Worm (Caenorhabditis elegans) whole organism, midembryonic: Measurements from ENCODE around the gene M04D8.8.
"Not testable (repeated sequence)": the region's sequence is repeated elsewhere in the genome, so short reads cannot be mapped to it uniquely, and the experiment has no call there.

Experiments
- T22C8.4 ChIP-seq: fragments of 200-800 bp; sonication (Bioruptor generic); IDR thresholded peaks from 2 replicates; pipeline ENCODE4 v1.3.6; 2022; ENCODE audit warnings: missing genetic modification characterization, missing compliant biosample characterization
- cog-1 ChIP-seq: sonication (generic microtip); optimal IDR thresholded peaks from 2 replicates; lab custom pipeline; 2016; ENCODE audit warnings: missing genetic modification characterization, missing compliant biosample characterization
- flt-1 ChIP-seq: fragments of 200-800 bp; sonication (Bioruptor generic); IDR thresholded peaks from 2 replicates; pipeline ENCODE4 v1.3.6; 2022; ENCODE audit warnings: missing genetic modification characterization, missing compliant biosample characterization
- klf-2 ChIP-seq: fragments of 200-800 bp; sonication (Bioruptor generic); conservative IDR thresholded peaks from 2 replicates; pipeline ENCODE4 v1.3.6; 2022; ENCODE audit warnings: missing genetic modification reagents, missing genetic modification characterization, missing compliant biosample characterization
- med-1 ChIP-seq: sonication (generic microtip); optimal IDR thresholded peaks from 2 replicates; lab custom pipeline; 2017; ENCODE audit warnings: missing genetic modification characterization, mild to moderate bottlenecking, missing compliant biosample characterization, antibody characterized with exemption, missing genetic modification reagents; ENCODE audit not compliant: insufficient read depth
- ref-1 ChIP-seq: fragments of 200-800 bp; sonication (Bioruptor generic); conservative IDR thresholded peaks from 2 replicates; pipeline ENCODE4 v1.3.6; 2022; ENCODE audit warnings: missing genetic modification reagents, missing genetic modification characterization, missing compliant biosample characterization
- tab-1 ChIP-seq: fragments of 200-800 bp; sonication (Bioruptor generic); IDR thresholded peaks from 2 replicates; pipeline ENCODE4 v1.3.6; 2022; ENCODE audit warnings: missing genetic modification characterization, missing compliant biosample characterization
- ztf-23 ChIP-seq: fragments of 200-800 bp; sonication (Bioruptor generic); IDR thresholded peaks from 2 replicates; pipeline ENCODE4 v1.3.6; 2022; ENCODE audit warnings: missing genetic modification reagents, missing genetic modification characterization, missing compliant biosample characterization
- ztf-29 ChIP-seq: fragments of 200-800 bp; sonication (Bioruptor generic); IDR thresholded peaks from 2 replicates; pipeline ENCODE4 v1.3.6; 2022; ENCODE audit warnings: missing genetic modification reagents, missing genetic modification characterization, missing compliant biosample characterization

The M04D8.8 gene

DNA sequence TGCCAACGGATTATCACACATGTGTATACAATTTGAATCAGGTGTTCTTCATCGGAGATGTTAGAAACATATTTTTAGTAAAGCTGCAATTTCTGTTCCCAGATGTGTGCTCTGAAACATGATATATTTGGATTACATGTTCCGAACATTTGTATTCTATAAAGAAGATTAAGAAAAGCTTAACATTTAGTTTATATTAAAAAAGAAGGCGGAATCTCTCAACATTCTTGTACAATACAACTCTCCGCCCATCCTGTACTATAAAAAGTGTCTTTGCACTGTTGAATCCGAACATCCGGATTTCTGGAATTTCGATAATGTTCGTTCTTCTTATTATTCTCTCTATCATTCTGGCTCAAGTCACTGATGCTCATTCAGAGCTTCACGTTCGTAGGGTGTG, 6.0 kb upstream of the M04D8.8 start, which contains the start of gene ins-23:
Gene ins-23, plus strand, starts transcription at position 301 of the 400 bp plus-strand sequence.
- TF ChIP-seq ref-1 (GFP tag; lab: Robert Waterston, UW) (no peak), T22C8.4 (GFP tag; lab: Robert Waterston, UW) (no peak), tab-1 (no peak), klf-2 (GFP tag; lab: Robert Waterston, UW) (no peak), ztf-23 (GFP tag; lab: Robert Waterston, UW) (no peak)

DNA sequence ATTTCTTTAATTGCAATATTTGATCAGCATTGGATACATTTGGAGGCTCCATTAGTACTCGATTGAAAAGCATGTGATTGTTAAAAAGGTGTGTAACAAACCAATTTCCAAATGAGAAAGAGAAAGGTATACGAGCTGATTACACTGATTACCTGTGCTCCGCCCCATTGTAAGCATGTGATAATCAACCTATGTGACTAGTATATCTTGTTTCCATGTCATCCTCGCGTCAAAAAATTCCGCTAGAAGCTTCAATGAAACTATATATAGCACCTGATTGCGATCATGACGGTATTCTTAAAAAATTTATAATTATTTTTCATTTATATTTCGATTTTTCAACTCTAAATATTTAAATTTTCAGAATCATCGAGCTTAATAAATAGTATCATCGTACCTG, 3.4 kb upstream of the M04D8.8 start, which contains the start of gene M04D8.4:
Gene M04D8.4, minus strand, starts transcription at position 101 of the 400 bp plus-strand sequence.
- TF ChIP-seq klf-2 (GFP tag; lab: Robert Waterston, UW) (no peak), ztf-23 (GFP tag; lab: Robert Waterston, UW) (no peak), T22C8.4 (GFP tag; lab: Robert Waterston, UW) (no peak), ref-1 (GFP tag; lab: Robert Waterston, UW) (no peak), med-1 (GFP tag; lab: Kevin White, UChicago) (no peak), tab-1 (no peak), flt-1 (no peak), ztf-29 (GFP tag; lab: Robert Waterston, UW) (no peak), cog-1 (tag; lab: Kevin White, UChicago) (no peak)

DNA sequence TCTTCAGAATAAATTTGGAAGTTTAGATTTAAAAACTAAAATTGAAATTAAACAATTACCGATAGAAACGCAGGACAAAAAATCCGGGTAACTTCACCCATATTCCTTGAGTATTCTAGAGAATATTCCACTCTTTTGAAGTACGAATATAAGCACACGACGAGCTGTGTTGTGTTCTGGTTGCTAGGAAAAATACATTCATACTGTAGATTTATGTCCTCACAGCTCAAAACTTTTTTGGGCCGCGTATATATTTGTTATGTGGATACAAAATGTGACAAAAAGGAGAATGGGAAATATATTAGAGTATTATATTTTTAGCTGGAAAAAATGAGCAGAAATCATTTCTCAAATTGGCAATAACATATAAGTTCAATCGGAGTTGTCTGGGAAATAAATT, 768 bp upstream of the M04D8.8 start, which contains the start of gene M04D8.5:
Gene M04D8.5, minus strand, starts transcription at position 101 of the 400 bp plus-strand sequence.
- TF ChIP-seq med-1 (GFP tag; lab: Kevin White, UChicago) (no peak), T22C8.4 (GFP tag; lab: Robert Waterston, UW) (no peak), klf-2 (GFP tag; lab: Robert Waterston, UW) (no peak), flt-1 (no peak), tab-1 (no peak), ref-1 (GFP tag; lab: Robert Waterston, UW) (no peak), ztf-29 (GFP tag; lab: Robert Waterston, UW) (no peak), ztf-23 (GFP tag; lab: Robert Waterston, UW) (no peak), cog-1 (tag; lab: Kevin White, UChicago) (no peak)

DNA sequence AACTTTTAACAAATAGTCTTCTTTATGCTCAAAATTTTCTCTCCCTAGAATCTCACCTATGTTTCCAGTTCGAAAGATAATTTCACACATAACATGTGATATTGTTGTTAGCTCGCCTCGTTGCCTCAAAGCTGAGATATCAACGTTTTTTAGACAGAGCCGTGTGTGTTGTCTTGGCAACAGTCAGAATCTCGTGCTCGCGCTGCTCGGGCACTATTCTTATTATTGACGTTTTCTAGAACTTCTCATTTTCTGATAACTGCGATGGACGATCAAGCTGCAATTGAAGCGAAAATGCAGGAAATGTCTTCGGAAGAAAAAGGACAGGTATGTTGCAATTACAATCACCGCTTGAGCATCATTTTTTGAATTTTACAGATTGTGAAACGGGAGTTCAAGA, 1.8 kb downstream of the M04D8.8 start, which contains the start of gene xbx-3:
Gene xbx-3, plus strand, starts transcription at position 163 of the 400 bp plus-strand sequence.
- TF ChIP-seq ref-1 (GFP tag; lab: Robert Waterston, UW) = no peak
- TF ChIP-seq ztf-23 (GFP tag; lab: Robert Waterston, UW) = no peak
- no peak for TF ChIP-seq ztf-29 (GFP tag; lab: Robert Waterston, UW)
- no peak for TF ChIP-seq tab-1
- TF ChIP-seq cog-1 (tag; lab: Kevin White, UChicago) = no peak
- TF ChIP-seq med-1 (GFP tag; lab: Kevin White, UChicago) = no peak
- TF ChIP-seq T22C8.4 (GFP tag; lab: Robert Waterston, UW) = no peak
- no peak for TF ChIP-seq flt-1

DNA sequence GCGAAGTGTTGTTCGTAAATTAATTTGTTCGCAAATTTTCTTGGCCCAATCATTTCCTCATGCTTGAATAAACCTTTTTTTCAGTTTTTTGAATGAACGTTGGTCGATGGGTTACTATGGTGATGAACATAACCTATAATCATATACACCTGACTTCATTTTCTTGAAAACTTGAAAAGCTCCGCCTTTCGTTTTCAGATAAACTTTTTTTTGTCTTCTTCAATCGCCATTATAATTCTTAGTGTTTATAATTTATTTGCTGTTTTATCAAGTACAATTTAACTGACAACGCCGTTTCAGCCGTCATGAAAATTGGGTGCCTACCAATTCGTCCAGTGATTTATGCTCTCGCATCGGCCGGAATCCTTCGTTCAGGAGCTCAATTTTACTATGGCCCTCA, 3.2 kb downstream of the M04D8.8 start, which contains the start of gene M04D8.7:
Gene M04D8.7, plus strand, starts transcription at position 301 of the 400 bp plus-strand sequence.
- no peak for TF ChIP-seq ref-1 (GFP tag; lab: Robert Waterston, UW)
- TF ChIP-seq ztf-29 (GFP tag; lab: Robert Waterston, UW) = no peak
- no peak for TF ChIP-seq tab-1
- TF ChIP-seq klf-2 (GFP tag; lab: Robert Waterston, UW) = no peak
- TF ChIP-seq med-1 (GFP tag; lab: Kevin White, UChicago) = no peak
- no peak for TF ChIP-seq flt-1
- TF ChIP-seq cog-1 (tag; lab: Kevin White, UChicago) = no peak
- no peak for TF ChIP-seq T22C8.4 (GFP tag; lab: Robert Waterston, UW)
- no peak for TF ChIP-seq ztf-23 (GFP tag; lab: Robert Waterston, UW)

DNA sequence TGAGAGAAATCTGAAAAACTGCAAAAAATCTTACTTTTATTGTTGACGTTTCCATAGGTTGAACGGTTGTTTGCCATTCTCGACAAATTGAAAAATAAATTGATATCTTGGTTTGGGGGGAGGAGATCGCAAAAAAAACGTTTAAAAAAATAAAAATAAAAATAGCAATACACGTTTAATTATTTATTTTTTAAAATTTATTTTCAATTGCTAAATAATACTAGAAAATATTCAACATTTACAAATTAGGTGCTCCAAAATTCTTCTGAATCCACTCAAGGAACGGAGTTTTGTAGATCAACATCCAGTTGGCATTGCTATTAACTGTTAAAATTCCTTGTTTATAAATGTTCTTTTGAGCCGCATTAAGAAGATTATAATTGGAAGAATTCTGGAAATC, 6.0 kb downstream of the M04D8.8 start, which contains the start of gene T16G12.7:
Gene T16G12.7, minus strand, starts transcription at position 101 of the 400 bp plus-strand sequence.
- TF ChIP-seq cog-1 (tag; lab: Kevin White, UChicago) (no peak), ztf-29 (GFP tag; lab: Robert Waterston, UW) (no peak), ztf-23 (GFP tag; lab: Robert Waterston, UW) (no peak), klf-2 (GFP tag; lab: Robert Waterston, UW) (no peak), ref-1 (GFP tag; lab: Robert Waterston, UW) (no peak), T22C8.4 (GFP tag; lab: Robert Waterston, UW) (no peak), med-1 (GFP tag; lab: Kevin White, UChicago) (no peak)

DNA sequence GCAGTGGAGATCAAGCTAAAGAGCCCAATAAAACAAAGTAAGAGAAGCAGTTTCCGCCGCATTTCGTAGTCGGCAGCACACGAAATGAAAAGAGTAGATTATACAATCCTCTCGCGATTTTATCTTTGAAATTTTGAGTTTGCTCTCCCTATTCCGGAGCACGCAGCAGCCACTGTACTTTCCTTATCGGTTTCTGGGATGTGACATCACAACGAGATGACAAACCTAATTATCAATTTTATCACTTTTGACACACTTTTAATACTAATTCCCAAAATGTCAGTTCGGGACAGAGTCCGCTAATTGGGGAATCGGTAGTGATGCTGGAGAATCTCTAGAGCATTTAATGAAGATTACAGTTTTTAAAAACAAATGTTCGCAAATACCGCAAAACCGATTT, 15.7 kb downstream of the M04D8.8 start, which contains the start of gene T16G12.1:
Gene T16G12.1, minus strand, starts transcription at position 176 of the 400 bp plus-strand sequence.
- TF ChIP-seq cog-1 (tag; lab: Kevin White, UChicago) (no peak), med-1 (GFP tag; lab: Kevin White, UChicago) (no peak), klf-2 (GFP tag; lab: Robert Waterston, UW) (no peak), ztf-23 (GFP tag; lab: Robert Waterston, UW) (no peak), flt-1 (no peak), T22C8.4 (GFP tag; lab: Robert Waterston, UW) (no peak), tab-1 (no peak), ztf-29 (GFP tag; lab: Robert Waterston, UW) (no peak), ref-1 (GFP tag; lab: Robert Waterston, UW) (no peak)

DNA sequence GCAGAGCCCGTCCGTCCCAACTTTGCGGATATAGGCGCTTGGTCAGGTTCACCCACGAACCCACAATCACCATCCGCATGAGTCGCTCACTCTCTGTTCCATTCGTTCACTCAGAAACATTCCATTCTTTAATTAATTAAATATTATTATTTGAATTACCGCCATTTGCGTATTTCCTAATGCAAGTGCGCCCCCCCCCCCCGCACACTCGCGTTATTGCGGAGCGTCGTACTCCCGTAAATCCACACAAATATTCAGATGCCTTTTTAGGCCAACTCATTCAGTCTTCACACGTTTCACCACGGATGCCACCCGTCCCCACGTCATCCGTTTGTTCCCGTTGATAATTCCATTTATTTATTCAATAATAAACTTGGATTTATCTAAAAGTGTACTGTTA, 16.3 kb downstream of the M04D8.8 start, which contains the start of gene T16G12.3:
Gene T16G12.3, plus strand, starts transcription at position 301 of the 400 bp plus-strand sequence.
- TF ChIP-seq flt-1; ztf-23 (GFP tag; lab: Robert Waterston, UW); cog-1 (tag; lab: Kevin White, UChicago): not testable (repeated sequence)

DNA sequence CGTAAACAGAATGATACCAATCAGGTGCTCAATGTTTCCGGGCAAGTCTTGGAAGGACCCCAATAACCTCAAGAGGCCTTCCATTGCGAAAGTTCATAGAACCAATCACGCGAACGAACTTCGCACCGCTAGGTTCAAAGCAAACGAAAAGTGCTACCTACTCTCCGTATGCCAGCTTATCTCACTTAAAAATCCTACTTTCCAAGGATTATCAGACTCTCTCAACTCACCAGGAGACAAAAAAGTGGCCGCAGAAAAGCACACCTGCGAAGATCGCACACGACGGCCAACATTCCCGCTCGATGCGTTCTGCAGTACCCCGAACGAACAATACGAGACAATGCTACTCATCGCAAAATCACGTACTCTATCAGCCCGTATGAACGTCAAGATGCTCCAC, 19.3 kb downstream of the M04D8.8 start, which contains the start of gene T16G12.12:
Gene T16G12.12, plus strand, starts transcription at position 301 of the 400 bp plus-strand sequence.
- TF ChIP-seq ztf-29 (GFP tag; lab: Robert Waterston, UW); ztf-23 (GFP tag; lab: Robert Waterston, UW); tab-1: not testable (repeated sequence)
